Worm (Caenorhabditis elegans) whole organism, early embryonic: ENCODE data around the gene C30G12.1.

Experiments used
- B0310.2 ChIP-seq: sonication (generic microtip); optimal IDR thresholded peaks from 2 replicates; lab custom pipeline; 2016; ENCODE audit warnings: mild to moderate bottlenecking, missing genetic modification characterization, missing compliant biosample characterization
- F13C5.2 ChIP-seq: sonication (generic microtip); optimal IDR thresholded peaks from 2 replicates; lab custom pipeline; 2017; ENCODE audit warnings: mild to moderate bottlenecking, missing genetic modification characterization, inconsistent platforms, missing compliant biosample characterization
- aly-1 ChIP-seq: sonication (generic microtip); optimal IDR thresholded peaks from 2 replicates; lab custom pipeline; 2016; ENCODE audit warnings: missing genetic modification characterization, missing compliant biosample characterization
- ama-1 ChIP-seq: fragments of 150-350 bp; optimal IDR thresholded peaks from 2 replicates; lab custom pipeline; 2014
- ceh-13 ChIP-seq: fragments of 200-800 bp; sonication (Bioruptor generic); optimal IDR thresholded peaks from 2 replicates; lab custom pipeline; 2018; ENCODE audit warnings: mild to moderate bottlenecking, missing genetic modification characterization, missing compliant biosample characterization
- ceh-36 ChIP-seq: sonication (generic microtip); optimal IDR thresholded peaks from 2 replicates; lab custom pipeline; 2016; ENCODE audit warnings: missing genetic modification characterization, inconsistent platforms, missing compliant biosample characterization
- ets-7 ChIP-seq: sonication (generic microtip); optimal IDR thresholded peaks from 2 replicates; lab custom pipeline; 2016; ENCODE audit warnings: missing genotype, missing genetic modification characterization, missing compliant biosample characterization
- flt-1 ChIP-seq: fragments of 200-800 bp; sonication (Bioruptor generic); IDR thresholded peaks from 2 replicates; pipeline ENCODE4 v1.3.6; 2022; ENCODE audit warnings: missing genetic modification characterization, missing compliant biosample characterization
- hmbx-1 ChIP-seq: sonication (generic microtip); optimal IDR thresholded peaks from 2 replicates; lab custom pipeline; 2016; ENCODE audit warnings: mild to moderate bottlenecking, missing genetic modification characterization, missing compliant biosample characterization
- hmg-4 ChIP-seq: fragments of 200-800 bp; sonication (Bioruptor generic); optimal IDR thresholded peaks from 2 replicates; lab custom pipeline; 2018; ENCODE audit warnings: mild to moderate bottlenecking, missing genetic modification characterization, missing compliant biosample characterization
- hnd-1 ChIP-seq: sonication (generic microtip); optimal IDR thresholded peaks from 2 replicates; lab custom pipeline; 2016; ENCODE audit warnings: missing genetic modification characterization, missing compliant biosample characterization
- pes-1 ChIP-seq: fragments of 200-800 bp; sonication (Bioruptor generic); IDR thresholded peaks from 2 replicates; pipeline ENCODE4 v1.3.6; 2022; ENCODE audit warnings: missing genetic modification reagents, missing genetic modification characterization, missing compliant biosample characterization
- scrt-1 ChIP-seq: fragments of 200-800 bp; sonication (Bioruptor generic); IDR thresholded peaks from 2 replicates; pipeline ENCODE4 v1.3.6; 2022; ENCODE audit warnings: missing genetic modification characterization, missing compliant biosample characterization
- sea-1 ChIP-seq: fragments of 200-800 bp; sonication (Bioruptor generic); conservative IDR thresholded peaks from 2 replicates; pipeline ENCODE4 v1.3.6; 2022; ENCODE audit warnings: missing genetic modification characterization, missing compliant biosample characterization
- tbx-11 ChIP-seq: fragments of 200-800 bp; sonication (Bioruptor generic); IDR thresholded peaks from 2 replicates; pipeline ENCODE4 v1.3.6; 2022; ENCODE audit warnings: missing genetic modification characterization, missing compliant biosample characterization
- tbx-37 ChIP-seq: fragments of 200-800 bp; sonication (Bioruptor generic); conservative IDR thresholded peaks from 2 replicates; pipeline ENCODE4 v1.3.6; 2022; ENCODE audit warnings: missing genetic modification reagents, missing genetic modification characterization, missing compliant biosample characterization
- tra-4 ChIP-seq: sonication (generic microtip); optimal IDR thresholded peaks from 2 replicates; lab custom pipeline; 2017; ENCODE audit warnings: missing genetic modification characterization, missing compliant biosample characterization

The C30G12.1 gene

ce11 chrII:7299042-7299441 lies at the start of gene C30G12.1:
Gene C30G12.1, plus strand, starts transcription at chrII:7299342.
- TF ChIP-seq hnd-1 (tag; lab: Kevin White, UChicago) (no peak), aly-1 (tag; lab: Kevin White, UChicago) (no peak), ama-1 (lab: Kevin White, UChicago) (no peak), B0310.2 (no peak), ets-7 (no peak), pes-1 (GFP tag; lab: Robert Waterston, UW) (no peak), flt-1 (GFP tag; lab: Robert Waterston, UW) (no peak), tbx-37 (GFP tag; lab: Robert Waterston, UW) (no peak), tbx-11 (GFP tag; lab: Robert Waterston, UW) (no peak), ceh-13 (GFP tag; lab: Kevin White, UChicago) (no peak)

ce11 chrII:7251978-7252377 lies 47.2 kb upstream of the C30G12.1 start, which contains the start of the genes prx-13 and ada-2:
Gene prx-13, minus strand, starts transcription at chrII:7252015.
Gene ada-2, plus strand, starts transcription at chrII:7252259.
- TF ChIP-seq pes-1 (GFP tag; lab: Robert Waterston, UW) = no peak
- TF ChIP-seq aly-1 (tag; lab: Kevin White, UChicago) = no peak
- no peak for TF ChIP-seq hnd-1 (tag; lab: Kevin White, UChicago)
- no peak for TF ChIP-seq F13C5.2 (tag; lab: Kevin White, UChicago)
- TF ChIP-seq hmg-4 = no peak
- TF ChIP-seq hmbx-1 (tag; lab: Kevin White, UChicago) = no peak
- TF ChIP-seq ceh-36 (tag; lab: Kevin White, UChicago) = no peak
- no peak for TF ChIP-seq ama-1 (lab: Kevin White, UChicago)
- no peak for TF ChIP-seq tra-4 (tag; lab: Kevin White, UChicago)
- TF ChIP-seq ets-7 = no peak
- no peak for TF ChIP-seq tbx-11 (GFP tag; lab: Robert Waterston, UW)
- no peak for TF ChIP-seq B0310.2

- TF ChIP-seq pes-1 (GFP tag; lab: Robert Waterston, UW) (no peak), ceh-13 (GFP tag; lab: Kevin White, UChicago) (no peak), hnd-1 (tag; lab: Kevin White, UChicago) (no peak)
Observed at ce11 chrII:7253073-7253472, 46.1 kb upstream of the C30G12.1 start, which contains the start of gene lsm-4. Gene lsm-4, minus strand, starts transcription at chrII:7253163.

ce11 chrII:7255614-7256162 lies 43.5 kb upstream of the C30G12.1 start, which contains the start of gene F32A5.8:
Gene F32A5.8, plus strand, starts transcription at chrII:7256112.
- TF ChIP-seq B0310.2 (no peak), hnd-1 (tag; lab: Kevin White, UChicago) (no peak)

ce11 chrII:7261854-7262253 lies 37.3 kb upstream of the C30G12.1 start, which contains the start of gene C30G12.4:
Gene C30G12.4, plus strand, starts transcription at chrII:7262154.
- TF ChIP-seq tbx-11 (GFP tag; lab: Robert Waterston, UW) (no peak), tra-4 (tag; lab: Kevin White, UChicago) (no peak), B0310.2 (no peak), ets-7 (no peak), flt-1 (GFP tag; lab: Robert Waterston, UW) (no peak)

- TF ChIP-seq ama-1 (lab: Kevin White, UChicago) (no peak), hnd-1 (tag; lab: Kevin White, UChicago) (no peak), F13C5.2 (tag; lab: Kevin White, UChicago) (no peak), scrt-1 (GFP tag; lab: Robert Waterston, UW) (no peak), tbx-11 (GFP tag; lab: Robert Waterston, UW) (no peak), tbx-37 (GFP tag; lab: Robert Waterston, UW) (no peak), ceh-36 (tag; lab: Kevin White, UChicago) (no peak), pes-1 (GFP tag; lab: Robert Waterston, UW) (no peak), aly-1 (tag; lab: Kevin White, UChicago) (no peak), sea-1 (no peak), flt-1 (GFP tag; lab: Robert Waterston, UW) (no peak), tra-4 (tag; lab: Kevin White, UChicago) (no peak), B0310.2 (no peak), hmg-4 (no peak)
Observed at ce11 chrII:7264675-7265074, 34.5 kb upstream of the C30G12.1 start.

- TF ChIP-seq tra-4 (tag; lab: Kevin White, UChicago) (no peak), F13C5.2 (tag; lab: Kevin White, UChicago) (no peak), hnd-1 (tag; lab: Kevin White, UChicago) (no peak), ceh-36 (tag; lab: Kevin White, UChicago) (no peak), tbx-37 (GFP tag; lab: Robert Waterston, UW) (no peak), hmbx-1 (tag; lab: Kevin White, UChicago) (no peak), B0310.2 (no peak), ama-1 (lab: Kevin White, UChicago) (no peak), flt-1 (GFP tag; lab: Robert Waterston, UW) (no peak), scrt-1 (GFP tag; lab: Robert Waterston, UW) (no peak), sea-1 (no peak)
Observed at ce11 chrII:7269783-7270182, 29.4 kb upstream of the C30G12.1 start.

ce11 chrII:7272513-7272912 lies 26.6 kb upstream of the C30G12.1 start:
- no peak for TF ChIP-seq scrt-1 (GFP tag; lab: Robert Waterston, UW)
- TF ChIP-seq tbx-37 (GFP tag; lab: Robert Waterston, UW) = no peak
- no peak for TF ChIP-seq aly-1 (tag; lab: Kevin White, UChicago)
- no peak for TF ChIP-seq flt-1 (GFP tag; lab: Robert Waterston, UW)
